Worm (Caenorhabditis elegans): ENCODE results near the gene dsh-2.
A peak's percentile ranks its signal among the peaks of the same experiment; 100 is the strongest.

The dsh-2 gene

DNA sequence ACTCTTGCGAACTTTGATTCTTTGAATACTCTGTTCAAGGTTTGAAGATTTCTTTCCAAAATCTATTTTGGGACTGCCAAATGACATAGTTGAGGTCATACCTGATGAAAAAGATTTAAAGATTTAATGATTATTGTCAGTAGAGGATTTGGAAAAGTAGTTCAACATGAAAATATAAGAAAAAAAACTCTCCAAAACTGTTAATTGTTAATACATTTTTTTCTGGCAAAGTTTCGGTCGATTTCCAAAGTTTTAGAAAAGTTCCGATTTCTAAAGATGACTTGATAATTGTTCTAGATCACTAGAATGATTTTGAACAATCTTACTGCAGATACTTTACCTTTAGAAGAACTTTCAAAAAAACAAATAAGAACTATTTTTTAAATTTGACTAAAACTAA, 9.7 kb downstream of the dsh-2 start, which contains the start of gene C27A2.7:
Gene C27A2.7, minus strand, starts transcription at position 101 of the 400 bp plus-strand sequence.
- TF ChIP-seq ces-1 (GFP tag; optimal IDR thresholded peaks at IDR 0.05) (no peak), bed-3 (GFP tag; optimal IDR thresholded peaks at IDR 0.05) (no peak), ceh-83 (GFP tag; optimal IDR thresholded peaks at IDR 0.05) (no peak), M03D4.4 (tag; optimal IDR thresholded peaks at IDR 0.05) (no peak), ztf-11 (tag; optimal IDR thresholded peaks at IDR 0.05) (no peak), nhr-2 (tag; optimal IDR thresholded peaks at IDR 0.05) (no peak), mab-5 (tag; optimal IDR thresholded peaks at IDR 0.05) (no peak), blmp-1 (tag; optimal IDR thresholded peaks at IDR 0.05) (no peak), unc-120 (tag; optimal IDR thresholded peaks at IDR 0.05; ENCODE audit: poor library complexity, severe bottlenecking) (no peak), nhr-237 (tag; optimal IDR thresholded peaks at IDR 0.05) (no peak), nhr-28 (tag; optimal IDR thresholded peaks at IDR 0.05) (no peak), elt-1 (tag; optimal IDR thresholded peaks at IDR 0.05; ENCODE audit: borderline replicate concordance, insufficient read depth) (no peak), hlh-1 (tag; optimal IDR thresholded peaks at IDR 0.05) (no peak)

DNA sequence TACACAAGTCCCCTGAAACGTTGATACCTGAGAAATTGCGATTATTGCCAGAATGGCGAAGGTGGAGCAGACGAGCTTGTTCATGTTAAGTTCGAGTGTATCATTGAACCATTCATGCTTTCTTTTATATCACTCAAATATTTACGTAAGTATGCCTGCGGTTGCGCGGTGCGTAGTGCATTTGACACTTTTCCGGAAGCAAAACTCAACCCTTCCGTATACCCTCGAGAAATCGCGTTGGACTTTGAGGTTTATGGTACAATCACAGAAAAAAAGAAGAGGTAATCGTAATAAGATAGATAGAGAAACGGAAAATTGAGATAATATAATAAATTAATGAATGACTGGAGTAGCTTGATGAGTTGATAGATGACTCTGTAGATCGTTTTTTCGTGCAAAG, 11.4 kb downstream of the dsh-2 start, which contains the start of gene idpb-2:
Gene idpb-2, minus strand, starts transcription at position 101 of the 400 bp plus-strand sequence.
- TF ChIP-seq tbx-8 (GFP tag; optimal IDR thresholded peaks at IDR 0.05): no peak
- TF ChIP-seq ceh-83 (GFP tag; optimal IDR thresholded peaks at IDR 0.05): no peak
- TF ChIP-seq blmp-1 (tag; optimal IDR thresholded peaks at IDR 0.05): no peak
- TF ChIP-seq zip-8 (tag; optimal IDR thresholded peaks at IDR 0.05): no peak
- TF ChIP-seq lin-13 (tag; optimal IDR thresholded peaks at IDR 0.05): no peak
- TF ChIP-seq ztf-11 (tag; optimal IDR thresholded peaks at IDR 0.05): no peak
- TF ChIP-seq nhr-12 (tag; optimal IDR thresholded peaks at IDR 0.05): no peak
- no peak for TF ChIP-seq nhr-28 (tag; optimal IDR thresholded peaks at IDR 0.05)
- no peak for TF ChIP-seq bed-3 (GFP tag; optimal IDR thresholded peaks at IDR 0.05)
- TF ChIP-seq hlh-1 (tag; optimal IDR thresholded peaks at IDR 0.05): no peak
- TF ChIP-seq ceh-39 (tag; optimal IDR thresholded peaks at IDR 0.05): no peak
- TF ChIP-seq elt-3 (tag; optimal IDR thresholded peaks at IDR 0.05): no peak
- no peak for TF ChIP-seq nhr-76 (tag; optimal IDR thresholded peaks at IDR 0.05)
- TF ChIP-seq ham-2 (GFP tag; optimal IDR thresholded peaks at IDR 0.05): no peak
- no peak for TF ChIP-seq drap-1 (GFP tag; optimal IDR thresholded peaks at IDR 0.05)
- no peak for TF ChIP-seq mls-2 (tag; optimal IDR thresholded peaks at IDR 0.05)
- TF ChIP-seq unc-62 (GFP tag; optimal IDR thresholded peaks at IDR 0.05): no peak
- no peak for TF ChIP-seq M03D4.4 (tag; optimal IDR thresholded peaks at IDR 0.05)
- no peak for TF ChIP-seq pha-4 (tag; optimal IDR thresholded peaks at IDR 0.05)

DNA sequence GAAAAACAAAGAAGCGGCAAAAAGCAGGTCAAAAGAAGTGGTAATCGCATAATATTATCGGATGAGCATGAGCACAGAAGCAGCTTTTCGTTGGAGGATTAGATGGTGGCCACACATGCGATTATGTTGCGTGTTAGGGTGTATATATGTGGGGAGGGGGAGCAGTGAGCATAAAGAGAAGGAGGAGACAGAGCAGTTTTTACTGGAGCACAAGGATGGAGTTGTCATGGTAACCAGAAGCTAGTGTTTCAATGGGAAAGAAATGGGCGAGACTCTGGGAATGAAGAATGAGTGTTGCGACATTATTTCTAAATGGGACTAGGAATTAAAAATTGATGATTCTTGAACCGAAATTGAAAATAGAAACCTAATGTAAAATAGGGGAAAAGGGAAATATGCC, 13.0 kb downstream of the dsh-2 start, which contains the start of gene C27A2.8:
Gene C27A2.8, minus strand, starts transcription at position 117 of the 400 bp plus-strand sequence.
- TF ChIP-seq mab-5 (tag; optimal IDR thresholded peaks at IDR 0.05) (no peak), unc-120 (tag; optimal IDR thresholded peaks at IDR 0.05; ENCODE audit: poor library complexity, severe bottlenecking) (no peak), nhr-2 (tag; optimal IDR thresholded peaks at IDR 0.05) (no peak), drap-1 (GFP tag; optimal IDR thresholded peaks at IDR 0.05) (no peak), blmp-1 (tag; optimal IDR thresholded peaks at IDR 0.05) (no peak), nhr-28 (tag; optimal IDR thresholded peaks at IDR 0.05) (no peak), bed-3 (GFP tag; optimal IDR thresholded peaks at IDR 0.05) (no peak), lin-13 (tag; optimal IDR thresholded peaks at IDR 0.05) (no peak), cnd-1 (tag; optimal IDR thresholded peaks at IDR 0.05) (no peak), pha-4 (tag; optimal IDR thresholded peaks at IDR 0.05) (no peak), snpc-4 (tag; optimal IDR thresholded peaks at IDR 0.05) (no peak), ztf-11 (tag; optimal IDR thresholded peaks at IDR 0.05) (no peak), sptf-1 (tag; optimal IDR thresholded peaks at IDR 0.05) (no peak), lin-32 (GFP tag; optimal IDR thresholded peaks at IDR 0.05) (no peak), hlh-1 (tag; optimal IDR thresholded peaks at IDR 0.05) (no peak), tbx-8 (GFP tag; optimal IDR thresholded peaks at IDR 0.05) (no peak), unc-62 (GFP tag; optimal IDR thresholded peaks at IDR 0.05) (no peak), nhr-76 (tag; optimal IDR thresholded peaks at IDR 0.05) (no peak), elt-1 (tag; optimal IDR thresholded peaks at IDR 0.05; ENCODE audit: borderline replicate concordance, insufficient read depth) (no peak)

DNA sequence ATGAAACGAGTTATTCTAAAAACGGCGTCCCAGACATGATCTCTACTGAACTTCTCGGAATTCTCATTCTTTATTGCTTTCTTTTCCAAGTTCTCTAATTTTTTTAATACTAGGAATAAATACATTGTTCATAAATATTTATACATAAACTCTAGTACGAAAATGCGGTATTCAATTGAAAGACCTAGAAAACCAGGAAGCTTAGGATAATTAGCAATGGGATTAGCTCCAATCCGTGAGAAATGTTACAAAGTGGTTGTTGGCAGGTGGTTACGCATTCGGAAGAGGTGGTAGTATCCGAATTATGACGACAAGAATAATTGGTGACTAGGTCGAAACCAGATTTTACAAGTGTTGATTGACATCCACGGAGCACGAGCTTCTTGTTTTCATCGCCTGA, 14.0 kb downstream of the dsh-2 start:
- TF ChIP-seq bed-3 (GFP tag; optimal IDR thresholded peaks at IDR 0.05) (no peak), nhr-28 (tag; optimal IDR thresholded peaks at IDR 0.05) (no peak), ceh-39 (tag; optimal IDR thresholded peaks at IDR 0.05) (no peak)

DNA sequence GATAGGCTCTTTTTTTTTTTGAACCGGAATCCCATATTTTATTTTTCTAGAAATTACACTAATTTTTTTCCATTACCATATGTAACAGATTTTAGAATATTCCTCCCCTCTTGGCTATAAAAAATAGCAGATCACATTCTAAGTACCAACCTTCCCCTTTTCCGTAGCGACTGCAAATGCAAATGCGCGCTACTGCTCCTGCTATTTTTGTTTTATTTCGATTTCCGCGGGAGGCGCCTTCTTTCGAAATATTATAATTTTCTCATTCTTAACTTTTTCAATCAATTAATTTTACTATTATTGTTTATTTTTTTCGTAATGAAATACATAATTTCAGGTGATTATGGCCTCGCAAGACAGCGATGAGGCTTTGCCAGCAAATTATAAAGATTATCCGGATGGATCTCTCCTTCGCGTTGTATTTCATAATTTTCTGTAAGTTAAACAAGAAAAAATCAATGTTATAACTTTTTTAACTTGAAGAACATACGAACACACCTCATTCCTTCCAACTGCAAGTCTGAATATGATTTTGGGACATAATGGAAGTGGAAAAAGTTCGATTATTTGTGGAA, 19.1 kb downstream of the dsh-2 start, which contains the start of gene smc-5:
Gene smc-5, plus strand, starts transcription at position 332 of the 575 bp plus-strand sequence.
- peak; percentile 56 for TF ChIP-seq nhr-237 (tag; optimal IDR thresholded peaks at IDR 0.05)
- TF ChIP-seq ceh-43 (GFP tag; optimal IDR thresholded peaks at IDR 0.05): no peak
- no peak for TF ChIP-seq unc-39 (tag; optimal IDR thresholded peaks at IDR 0.05)
- no peak for TF ChIP-seq mab-5 (tag; optimal IDR thresholded peaks at IDR 0.05)
- no peak for TF ChIP-seq ztf-11 (tag; optimal IDR thresholded peaks at IDR 0.05)
- peak; percentile 8 for TF ChIP-seq pha-4 (tag; optimal IDR thresholded peaks at IDR 0.05)
- TF ChIP-seq sem-2 (GFP tag; optimal IDR thresholded peaks at IDR 0.05): no peak
- no peak for TF ChIP-seq tbx-8 (GFP tag; optimal IDR thresholded peaks at IDR 0.05)
- peak; percentile 42 for TF ChIP-seq ceh-39 (tag; optimal IDR thresholded peaks at IDR 0.05)
- TF ChIP-seq snpc-4 (tag; optimal IDR thresholded peaks at IDR 0.05): no peak
- TF ChIP-seq nhr-12 (tag; optimal IDR thresholded peaks at IDR 0.05): no peak
- TF ChIP-seq unc-120 (tag; optimal IDR thresholded peaks at IDR 0.05; ENCODE audit: poor library complexity, severe bottlenecking): peak; percentile 26
- TF ChIP-seq nhr-76 (tag; optimal IDR thresholded peaks at IDR 0.05): no peak
- no peak for TF ChIP-seq elt-1 (tag; optimal IDR thresholded peaks at IDR 0.05; ENCODE audit: borderline replicate concordance, insufficient read depth)
- peak; percentile 86 for TF ChIP-seq mep-1 (tag; optimal IDR thresholded peaks at IDR 0.05)
- TF ChIP-seq lin-32 (GFP tag; optimal IDR thresholded peaks at IDR 0.05): no peak
- no peak for TF ChIP-seq ceh-83 (GFP tag; optimal IDR thresholded peaks at IDR 0.05)
- no peak for TF ChIP-seq cnd-1 (tag; optimal IDR thresholded peaks at IDR 0.05)
- TF ChIP-seq flh-1 (GFP tag; optimal IDR thresholded peaks at IDR 0.05): no peak
- TF ChIP-seq lsy-2 (tag; optimal IDR thresholded peaks at IDR 0.05): peak; percentile 85
- TF ChIP-seq ces-1 (GFP tag; optimal IDR thresholded peaks at IDR 0.05): peak; percentile 56
- peak; percentile 57 for TF ChIP-seq hlh-1 (tag; optimal IDR thresholded peaks at IDR 0.05)
- TF ChIP-seq M03D4.4 (tag; optimal IDR thresholded peaks at IDR 0.05): no peak
- no peak for TF ChIP-seq ham-2 (GFP tag; optimal IDR thresholded peaks at IDR 0.05)
- no peak for TF ChIP-seq bed-3 (GFP tag; optimal IDR thresholded peaks at IDR 0.05)
- no peak for TF ChIP-seq mls-2 (tag; optimal IDR thresholded peaks at IDR 0.05)
- no peak for TF ChIP-seq drap-1 (GFP tag; optimal IDR thresholded peaks at IDR 0.05)

Measured in whole organism, mixed stage, embryonic.